Worm (Caenorhabditis elegans) whole organism, late embryonic: ENCODE measurements around the gene F08B4.8.

ENCODE experiments used
- ceh-19 ChIP-seq: fragments of 200-800 bp; sonication (Bioruptor generic); optimal IDR thresholded peaks from 2 replicates; lab custom pipeline; 2018; ENCODE audit warnings: mild to moderate bottlenecking, missing genetic modification characterization, missing compliant biosample characterization
- dve-1 ChIP-seq: sonication (generic microtip); optimal IDR thresholded peaks from 2 replicates; lab custom pipeline; 2017; ENCODE audit warnings: antibody characterized with exemption, mild to moderate bottlenecking, missing genetic modification characterization, missing compliant biosample characterization
- ets-4 ChIP-seq: sonication (generic microtip); optimal IDR thresholded peaks from 2 replicates; lab custom pipeline; 2016; ENCODE audit warnings: missing genetic modification characterization, missing compliant biosample characterization
- nfya-1 ChIP-seq: sonication (generic microtip); optimal IDR thresholded peaks from 2 replicates; lab custom pipeline; 2017; ENCODE audit warnings: missing genetic modification characterization, mild to moderate bottlenecking, missing compliant biosample characterization, antibody characterized with exemption, moderate library complexity
- nhr-232 ChIP-seq: sonication (generic microtip); optimal IDR thresholded peaks from 2 replicates; lab custom pipeline; 2016; ENCODE audit warnings: missing genetic modification characterization, missing compliant biosample characterization
- pros-1 ChIP-seq: fragments of 150-350 bp; optimal IDR thresholded peaks from 2 replicates; lab custom pipeline; 2014; ENCODE audit warnings: missing biosample characterization, missing genetic modification reagents, missing genetic modification characterization
- tbx-2 ChIP-seq: sonication (generic microtip); optimal IDR thresholded peaks from 2 replicates; lab custom pipeline; 2016; ENCODE audit warnings: missing genetic modification characterization, missing compliant biosample characterization

F08B4.8 gene

ce11 chrIV:8725345-8725744, 47.9 kb downstream of the F08B4.8 start, which contains the start of gene pgm-3:
TSS of gene pgm-3 (plus strand) at chrIV:8725722.
- no peak for TF ChIP-seq ceh-19 (GFP tag; lab: Kevin White, UChicago)
- no peak for TF ChIP-seq dve-1 (tag; lab: Kevin White, UChicago)
- TF ChIP-seq tbx-2 (tag; lab: Kevin White, UChicago), result no peak
- no peak for TF ChIP-seq pros-1 (tag; lab: Kevin White, UChicago)
- TF ChIP-seq nhr-232 (tag; lab: Kevin White, UChicago), result no peak
- TF ChIP-seq nfya-1, result no peak
- no peak for TF ChIP-seq ets-4 (tag; lab: Kevin White, UChicago)
